Fruit fly (Drosophila melanogaster): ENCODE results near the gene ash1.
A peak's percentile ranks its signal among the peaks of the same experiment; 100 is the strongest.

The ash1 gene

dm6 chr3L:19601413-19601812 lies 2.9 kb upstream of the ash1 start, which contains the start of gene CG9368:
CG9368 (plus strand) TSS chr3L:19601633.
- no peak for TF ChIP-seq CG17801 (GFP tag; optimal IDR thresholded peaks at IDR 0.05; ENCODE audit: partially characterized antibody)

- peak; percentile 100 for TF ChIP-seq CG17801 (GFP tag; optimal IDR thresholded peaks at IDR 0.05; ENCODE audit: partially characterized antibody)
These were observed 8.1 kb downstream of the ash1 start, which contains the start of gene CG14100 for dm6 chr3L:19590422-19590821. CG14100 (minus strand) TSS chr3L:19590524.

- peak; percentile 20 for TF ChIP-seq CG17801 (GFP tag; optimal IDR thresholded peaks at IDR 0.05; ENCODE audit: partially characterized antibody)
These were observed 12.6 kb downstream of the ash1 start, which contains the start of the genes CG9231 and CG9330 for dm6 chr3L:19585979-19586378. CG9231 (minus strand) TSS chr3L:19586003. CG9330 (plus strand) TSS chr3L:19586253.

- no peak for TF ChIP-seq CG17801 (GFP tag; optimal IDR thresholded peaks at IDR 0.05; ENCODE audit: partially characterized antibody)
These were observed 14.1 kb downstream of the ash1 start, which contains the start of gene Shal for dm6 chr3L:19584369-19584915. Shal (minus strand) TSS chr3L:19584568.

dm6 chr3L:19580709-19581227 lies 17.8 kb downstream of the ash1 start:
- TF ChIP-seq CG17801 (GFP tag; optimal IDR thresholded peaks at IDR 0.05; ENCODE audit: partially characterized antibody): no peak

dm6 chr3L:19579346-19579745 lies 19.2 kb downstream of the ash1 start:
- no peak for TF ChIP-seq CG17801 (GFP tag; optimal IDR thresholded peaks at IDR 0.05; ENCODE audit: partially characterized antibody)

- no peak for TF ChIP-seq CG17801 (GFP tag; optimal IDR thresholded peaks at IDR 0.05; ENCODE audit: partially characterized antibody)
These were observed 22.9 kb downstream of the ash1 start for dm6 chr3L:19575650-19576049.

- TF ChIP-seq CG17801 (GFP tag; optimal IDR thresholded peaks at IDR 0.05; ENCODE audit: partially characterized antibody): no peak
These were observed 24.1 kb downstream of the ash1 start for dm6 chr3L:19574452-19574851.

- TF ChIP-seq CG17801 (GFP tag; optimal IDR thresholded peaks at IDR 0.05; ENCODE audit: partially characterized antibody): no peak
These were observed 29.1 kb downstream of the ash1 start for dm6 chr3L:19569407-19569806.

dm6 chr3L:19568999-19569398 lies 29.6 kb downstream of the ash1 start:
- TF ChIP-seq CG17801 (GFP tag; optimal IDR thresholded peaks at IDR 0.05; ENCODE audit: partially characterized antibody): no peak

dm6 chr3L:19566127-19566526 lies 32.4 kb downstream of the ash1 start:
- no peak for TF ChIP-seq CG17801 (GFP tag; optimal IDR thresholded peaks at IDR 0.05; ENCODE audit: partially characterized antibody)

dm6 chr3L:19564905-19565700 lies 33.5 kb downstream of the ash1 start:
- TF ChIP-seq CG17801 (GFP tag; optimal IDR thresholded peaks at IDR 0.05; ENCODE audit: partially characterized antibody): no peak

- no peak for TF ChIP-seq CG17801 (GFP tag; optimal IDR thresholded peaks at IDR 0.05; ENCODE audit: partially characterized antibody)
These were observed 35.5 kb downstream of the ash1 start for dm6 chr3L:19563014-19563413.

dm6 chr3L:19562146-19562700 lies 36.3 kb downstream of the ash1 start:
- no peak for TF ChIP-seq CG17801 (GFP tag; optimal IDR thresholded peaks at IDR 0.05; ENCODE audit: partially characterized antibody)

dm6 chr3L:19561745-19562144 lies 36.8 kb downstream of the ash1 start:
- TF ChIP-seq CG17801 (GFP tag; optimal IDR thresholded peaks at IDR 0.05; ENCODE audit: partially characterized antibody): no peak
